Worm (Caenorhabditis elegans): Measurements from ENCODE around the gene timm-17B.1.

- TF ChIP-seq nhr-25 (tag; optimal IDR thresholded peaks at IDR 0.05) (no peak), nhr-77 (tag; optimal IDR thresholded peaks at IDR 0.05) (no peak), elt-2 (tag; optimal IDR thresholded peaks at IDR 0.05) (no peak), ama-1 (optimal IDR thresholded peaks at IDR 0.05) (no peak), nfya-1 (tag; optimal IDR thresholded peaks at IDR 0.05; ENCODE audit: insufficient read depth) (no peak), tbx-2 (tag; optimal IDR thresholded peaks at IDR 0.05) (no peak), egl-27 (tag; optimal IDR thresholded peaks at IDR 0.05) (no peak), lin-39 (tag; optimal IDR thresholded peaks at IDR 0.05) (no peak), elt-1 (tag; optimal IDR thresholded peaks at IDR 0.05) (no peak)
Measured at ce11 chrIV:4742480-4742879, 2.8 kb downstream of the timm-17B.1 start.

Data from whole organism, L3 larva.